Worm (Caenorhabditis elegans) whole organism, young adult: ENCODE measurements around the gene F57E7.2.

ENCODE experiments used
- B0035.1 ChIP-seq: sonication (generic microtip); optimal IDR thresholded peaks from 2 replicates; lab custom pipeline; 2016; ENCODE audit warnings: missing genetic modification characterization, mild to moderate bottlenecking, missing compliant biosample characterization, missing genotype, missing genetic modification reagents
- F10E7.11 ChIP-seq: sonication (generic microtip); optimal IDR thresholded peaks from 2 replicates; lab custom pipeline; 2017; ENCODE audit warnings: mild to moderate bottlenecking, missing genetic modification characterization, moderate library complexity, missing compliant biosample characterization
- F37B4.10 ChIP-seq: fragments of 200-800 bp; sonication (Bioruptor generic); IDR thresholded peaks from 2 replicates; pipeline ENCODE4 v1.3.6; 2022; ENCODE audit warnings: missing genetic modification characterization, missing compliant biosample characterization
- F52B5.7 ChIP-seq: sonication (generic microtip); optimal IDR thresholded peaks from 2 replicates; lab custom pipeline; 2016; ENCODE audit warnings: mild to moderate bottlenecking, missing genetic modification characterization, missing compliant biosample characterization
- F55B11.4 ChIP-seq: sonication (generic microtip); optimal IDR thresholded peaks from 2 replicates; lab custom pipeline; 2016; ENCODE audit warnings: missing compliant biosample characterization, missing genetic modification characterization, borderline replicate concordance; ENCODE audit not compliant: insufficient read depth
- F57A8.1 ChIP-seq: fragments of 200-800 bp; sonication (Bioruptor generic); optimal IDR thresholded peaks from 2 replicates; lab custom pipeline; 2018; ENCODE audit warnings: mild to moderate bottlenecking, missing genetic modification characterization, moderate library complexity, missing compliant biosample characterization
- Y53F4B.3 ChIP-seq: fragments of 200-800 bp; sonication (Bioruptor generic); IDR thresholded peaks from 2 replicates; pipeline ENCODE4 v1.3.6; 2022; ENCODE audit warnings: missing genetic modification reagents, missing genetic modification characterization, missing compliant biosample characterization
- Y79H2A.3 ChIP-seq: fragments of 200-800 bp; sonication (Bioruptor generic); conservative IDR thresholded peaks from 2 replicates; pipeline ENCODE4 v1.3.6; 2022; ENCODE audit warnings: missing genetic modification reagents, missing genetic modification characterization, missing compliant biosample characterization
- ZK185.1 ChIP-seq: sonication (generic microtip); optimal IDR thresholded peaks from 2 replicates; lab custom pipeline; 2016; ENCODE audit warnings: mild to moderate bottlenecking, missing genetic modification characterization, missing compliant biosample characterization; ENCODE audit not compliant: poor library complexity, severe bottlenecking
- ama-1 ChIP-seq, 3 experiments: fragments of 150-350 bp in 1 of 3; sonication (generic microtip) in 2 of 3; optimal IDR thresholded peaks; 2 replicates each; lab custom pipeline; 2014 to 2018; ENCODE audit warnings: missing biosample characterization in 2 of 3, missing genetic modification characterization in 2 of 3, missing genetic modification reagents in 2 of 3
- atf-7 ChIP-seq: sonication (generic microtip); optimal IDR thresholded peaks from 2 replicates; lab custom pipeline; 2017; ENCODE audit warnings: mild to moderate bottlenecking, missing genetic modification characterization, missing compliant biosample characterization
- attf-6 ChIP-seq: fragments of 200-800 bp; sonication (Bioruptor generic); IDR thresholded peaks from 2 replicates; pipeline ENCODE4 v1.3.6; 2022; ENCODE audit warnings: missing genetic modification reagents, missing genetic modification characterization, missing compliant biosample characterization
- bed-2 ChIP-seq: fragments of 200-800 bp; sonication (Bioruptor generic); IDR thresholded peaks from 2 replicates; pipeline ENCODE4 v1.3.6; 2022; ENCODE audit warnings: missing genetic modification reagents, missing genetic modification characterization, missing compliant biosample characterization
- cebp-2 ChIP-seq: fragments of 200-800 bp; sonication (Bioruptor generic); IDR thresholded peaks from 2 replicates; pipeline ENCODE4 v1.3.6; 2022; ENCODE audit warnings: missing genetic modification characterization, missing compliant biosample characterization
- ceh-100 ChIP-seq: fragments of 200-800 bp; sonication (Bioruptor generic); IDR thresholded peaks from 2 replicates; pipeline ENCODE4 v1.3.6; 2022; ENCODE audit warnings: missing genetic modification reagents, missing genetic modification characterization, missing compliant biosample characterization
- die-1 ChIP-seq: sonication (generic microtip); optimal IDR thresholded peaks from 2 replicates; lab custom pipeline; 2016; ENCODE audit warnings: missing genotype, mild to moderate bottlenecking, missing genetic modification characterization, missing compliant biosample characterization
- egl-18 ChIP-seq: fragments of 200-800 bp; sonication (Bioruptor generic); IDR thresholded peaks from 2 replicates; pipeline ENCODE4 v1.3.6; 2022; ENCODE audit warnings: missing genetic modification reagents, missing genetic modification characterization, missing compliant biosample characterization
- egl-44 ChIP-seq: fragments of 200-800 bp; sonication (Bioruptor generic); IDR thresholded peaks from 2 replicates; pipeline ENCODE4 v1.3.6; 2022; ENCODE audit warnings: missing genetic modification reagents, missing genetic modification characterization, missing compliant biosample characterization
- egrh-3 ChIP-seq: fragments of 200-800 bp; sonication (Bioruptor generic); IDR thresholded peaks from 2 replicates; pipeline ENCODE4 v1.3.6; 2022; ENCODE audit warnings: missing genetic modification reagents, missing genetic modification characterization, missing compliant biosample characterization
- hlh-12 ChIP-seq: sonication (generic microtip); optimal IDR thresholded peaks from 2 replicates; lab custom pipeline; 2016; ENCODE audit warnings: missing genetic modification characterization, missing compliant biosample characterization
- hmg-1.2 ChIP-seq: fragments of 200-800 bp; sonication (Bioruptor generic); IDR thresholded peaks from 2 replicates; pipeline ENCODE4 v1.3.6; 2022; ENCODE audit warnings: missing genetic modification reagents, missing genetic modification characterization, missing compliant biosample characterization
- lin-54 ChIP-seq: fragments of 200-800 bp; sonication (Bioruptor generic); optimal IDR thresholded peaks from 2 replicates; lab custom pipeline; 2018; ENCODE audit warnings: mild to moderate bottlenecking, missing genetic modification characterization, missing compliant biosample characterization
- madf-6 ChIP-seq: fragments of 200-800 bp; sonication (Bioruptor generic); IDR thresholded peaks from 2 replicates; pipeline ENCODE4 v1.3.6; 2022; ENCODE audit warnings: missing genetic modification reagents, missing genetic modification characterization, missing compliant biosample characterization
- nfyb-1 ChIP-seq: fragments of 200-800 bp; sonication (Bioruptor generic); IDR thresholded peaks from 2 replicates; pipeline ENCODE4 v1.3.6; 2022; ENCODE audit warnings: missing genetic modification reagents, missing genetic modification characterization, missing compliant biosample characterization
- nhr-120 ChIP-seq: fragments of 200-800 bp; sonication (Bioruptor generic); IDR thresholded peaks from 2 replicates; pipeline ENCODE4 v1.3.6; 2022; ENCODE audit warnings: missing genetic modification characterization, missing compliant biosample characterization
- nhr-179 ChIP-seq: sonication (generic microtip); optimal IDR thresholded peaks from 2 replicates; lab custom pipeline; 2016; ENCODE audit warnings: mild to moderate bottlenecking, missing genetic modification characterization, missing compliant biosample characterization
- nhr-27 ChIP-seq: fragments of 200-800 bp; sonication (Bioruptor generic); optimal IDR thresholded peaks from 2 replicates; lab custom pipeline; 2018; ENCODE audit warnings: mild to moderate bottlenecking, missing genetic modification characterization, moderate library complexity, missing compliant biosample characterization
- rpc-1 ChIP-seq, 2 experiments: fragments of 150-350 bp in 1 of 2; sonication (generic microtip) in 1 of 2; optimal IDR thresholded peaks; 2 replicates each; lab custom pipeline; 2014 to 2018; ENCODE audit warnings: missing biosample characterization in 1 of 2, missing genetic modification characterization in 1 of 2, missing genetic modification reagents in 1 of 2, missing genotype in 1 of 2
- snpc-1.1 ChIP-seq: sonication (generic microtip); optimal IDR thresholded peaks from 2 replicates; lab custom pipeline; 2017; ENCODE audit warnings: missing genetic modification characterization, mild to moderate bottlenecking, missing compliant biosample characterization, antibody characterized with exemption, moderate library complexity, missing genotype, missing genetic modification reagents; ENCODE audit not compliant: insufficient read depth
- snpc-3.4 ChIP-seq: sonication (generic microtip); optimal IDR thresholded peaks from 2 replicates; lab custom pipeline; 2017; ENCODE audit warnings: missing genetic modification characterization, mild to moderate bottlenecking, missing compliant biosample characterization, antibody characterized with exemption, moderate library complexity, missing genotype, missing genetic modification reagents
- snpc-4 ChIP-seq, 5 experiments: fragments of 150-350 bp in 1 of 5; sonication (generic microtip) in 4 of 5; optimal IDR thresholded peaks; 2 replicates each; lab custom pipeline; 2014 to 2018; ENCODE audit warnings: missing genetic modification characterization in 5 of 5, missing biosample characterization in 3 of 5, antibody characterized with exemption in 2 of 5, mild to moderate bottlenecking in 2 of 5, missing compliant biosample characterization in 2 of 5, missing genotype in 2 of 5, moderate library complexity in 2 of 5, missing genetic modification reagents in 1 of 5
- ztf-28 ChIP-seq: fragments of 200-800 bp; sonication (Bioruptor generic); IDR thresholded peaks from 2 replicates; pipeline ENCODE4 v1.3.6; 2022; ENCODE audit warnings: missing genetic modification reagents, missing genetic modification characterization, missing compliant biosample characterization

The F57E7.2 gene

ce11 chrV:16471995-16472563, 10.9 kb downstream of the F57E7.2 start, which contains the start of gene srw-35:
Gene srw-35, plus strand, starts transcription at chrV:16472513.
- TF ChIP-seq snpc-1.1 (peak; percentile 76), snpc-3.4 (no peak), ztf-28 (GFP tag; lab: Robert Waterston, UW) (0 out of 2 replicates have a peak, but pooled peaks have one; percentile 14), nhr-179 (tag; lab: Kevin White, UChicago) (no peak), snpc-4 (GFP tag; optimal IDR thresholded peaks at IDR 0.05; lab: Kevin White, UChicago) (peak; percentile 26), snpc-4 (tag; optimal IDR thresholded peaks at IDR 0.05; lab: Kevin White, UChicago) (peak in 3 of 4 experiments; percentile 23 to 94 (median 82))

- TF ChIP-seq Y79H2A.3 (GFP tag; lab: Robert Waterston, UW) (no peak), egrh-3 (GFP tag; lab: Robert Waterston, UW) (no peak), ama-1 (optimal IDR thresholded peaks at IDR 0.05; lab: Kevin White, UChicago) (no peak), ama-1 (GFP tag; optimal IDR thresholded peaks at IDR 0.05; lab: Kevin White, UChicago) (no peak), F37B4.10 (GFP tag; lab: Robert Waterston, UW) (no peak), ZK185.1 (tag; lab: Kevin White, UChicago) (no peak), hmg-1.2 (GFP tag; lab: Robert Waterston, UW) (no peak), attf-6 (GFP tag; lab: Robert Waterston, UW) (no peak), egl-44 (GFP tag; lab: Robert Waterston, UW) (no peak), cebp-2 (no peak), B0035.1 (tag; lab: Kevin White, UChicago) (no peak), madf-6 (no peak)
Observed at ce11 chrV:16470916-16471315, 12.0 kb downstream of the F57E7.2 start, which contains the start of gene srh-138. Gene srh-138, minus strand, starts transcription at chrV:16471016.

- no peak for TF ChIP-seq F10E7.11 (tag; lab: Kevin White, UChicago)
- no peak for TF ChIP-seq nhr-27 (tag; lab: Kevin White, UChicago)
- TF ChIP-seq nhr-120 (GFP tag; lab: Robert Waterston, UW) = no peak
- no peak for TF ChIP-seq bed-2 (GFP tag; lab: Robert Waterston, UW)
- TF ChIP-seq F55B11.4 (tag; lab: Kevin White, UChicago) = no peak
- no peak for TF ChIP-seq lin-54 (GFP tag; lab: Kevin White, UChicago)
- no peak for TF ChIP-seq die-1
- no peak for TF ChIP-seq nfyb-1 (GFP tag; lab: Robert Waterston, UW)
- TF ChIP-seq ztf-28 (GFP tag; lab: Robert Waterston, UW) = no peak
- TF ChIP-seq hlh-12 (tag; lab: Kevin White, UChicago) = no peak
- TF ChIP-seq ceh-100 (GFP tag; lab: Robert Waterston, UW) = no peak
- TF ChIP-seq egl-18 (GFP tag; lab: Robert Waterston, UW) = no peak
- no peak for TF ChIP-seq Y53F4B.3 (GFP tag; lab: Robert Waterston, UW)
- no peak for TF ChIP-seq F52B5.7 (tag; lab: Kevin White, UChicago)
- TF ChIP-seq atf-7 (tag; lab: Kevin White, UChicago) = no peak
- no peak for TF ChIP-seq rpc-1 (optimal IDR thresholded peaks at IDR 0.05; lab: Kevin White, UChicago)
- TF ChIP-seq rpc-1 (tag; optimal IDR thresholded peaks at IDR 0.05; lab: Kevin White, UChicago) = no peak
- TF ChIP-seq F57A8.1 (GFP tag; lab: Kevin White, UChicago) = no peak
- TF ChIP-seq, all 124 proteins: peak for 0
Observed at ce11 chrV:16467840-16468239, 15.1 kb downstream of the F57E7.2 start, which contains the start of gene sru-44. Gene sru-44, minus strand, starts transcription at chrV:16467940.
